Worm (Caenorhabditis elegans) whole organism, L1 larva: ENCODE results near the gene lmtr-2.

ENCODE experiments used
- C04F5.9 ChIP-seq: sonication (generic microtip); optimal IDR thresholded peaks from 2 replicates; lab custom pipeline; 2016; ENCODE audit warnings: missing genetic modification characterization, missing compliant biosample characterization
- C16A3.4 ChIP-seq: fragments of 150-350 bp; optimal IDR thresholded peaks from 2 replicates; lab custom pipeline; 2014; ENCODE audit warnings: missing biosample characterization, missing genetic modification characterization
- C34B4.2 ChIP-seq: sonication (generic microtip); optimal IDR thresholded peaks from 2 replicates; lab custom pipeline; 2017; ENCODE audit warnings: mild to moderate bottlenecking, missing genetic modification characterization, missing compliant biosample characterization
- aly-2 ChIP-seq: fragments of 150-350 bp; optimal IDR thresholded peaks from 2 replicates; lab custom pipeline; 2014; ENCODE audit warnings: missing biosample characterization, missing genetic modification characterization
- blmp-1 ChIP-seq: fragments of 150-350 bp; optimal IDR thresholded peaks from 2 replicates; lab custom pipeline; 2014; ENCODE audit warnings: missing biosample characterization, missing genetic modification characterization
- ceh-63 ChIP-seq: fragments of 200-800 bp; sonication (Bioruptor generic); optimal IDR thresholded peaks from 2 replicates; lab custom pipeline; 2018; ENCODE audit warnings: mild to moderate bottlenecking, missing genetic modification characterization, missing compliant biosample characterization
- ceh-8 ChIP-seq: fragments of 200-800 bp; sonication (Bioruptor generic); optimal IDR thresholded peaks from 2 replicates; lab custom pipeline; 2018; ENCODE audit warnings: mild to moderate bottlenecking, missing genetic modification characterization, moderate library complexity, missing compliant biosample characterization
- ceh-82 ChIP-seq, 3 experiments: fragments of 150-350 bp in 1 of 3; sonication (generic microtip) in 2 of 3; optimal IDR thresholded peaks; 2 replicates each; lab custom pipeline; 2014 to 2017; ENCODE audit warnings: missing biosample characterization in 3 of 3, missing genetic modification characterization in 3 of 3
- ces-1 ChIP-seq: fragments of 150-350 bp; optimal IDR thresholded peaks from 2 replicates; lab custom pipeline; 2014; ENCODE audit warnings: missing biosample characterization, missing genetic modification reagents, missing genetic modification characterization
- dpl-1 ChIP-seq, 3 experiments: fragments of 150-350 bp in 2 of 3; sonication (generic microtip) in 1 of 3; optimal IDR thresholded peaks; 2 replicates each; lab custom pipeline; 2014 to 2017; ENCODE audit warnings: missing biosample characterization in 3 of 3, missing genetic modification characterization in 3 of 3, missing genetic modification reagents in 3 of 3
- efl-3 ChIP-seq: fragments of 200-800 bp; sonication (Bioruptor generic); optimal IDR thresholded peaks from 2 replicates; lab custom pipeline; 2018; ENCODE audit warnings: mild to moderate bottlenecking, missing genetic modification characterization, missing compliant biosample characterization
- egl-13 ChIP-seq: sonication (generic microtip); optimal IDR thresholded peaks from 2 replicates; lab custom pipeline; 2016; ENCODE audit warnings: missing genotype, missing genetic modification reagents, missing genetic modification characterization, missing compliant biosample characterization
- egl-27 ChIP-seq, 2 experiments: fragments of 150-350 bp in 1 of 2; sonication (generic microtip); optimal IDR thresholded peaks; 3 replicates each; lab custom pipeline; 2017 to 2018; ENCODE audit warnings: missing biosample characterization in 2 of 2, missing genetic modification characterization in 2 of 2, missing genetic modification reagents in 2 of 2
- elt-2 ChIP-seq: sonication (generic microtip); optimal IDR thresholded peaks from 2 replicates; lab custom pipeline; 2016; ENCODE audit warnings: missing genetic modification characterization, mild to moderate bottlenecking, inconsistent platforms, missing compliant biosample characterization, missing genetic modification reagents
- elt-3 ChIP-seq, 6 experiments: fragments of 150-350 bp in 1 of 6; sonication (generic microtip); optimal IDR thresholded peaks; 2 replicates each; lab custom pipeline; 2017 to 2018; ENCODE audit warnings: missing biosample characterization in 6 of 6, missing genetic modification characterization in 6 of 6, inconsistent platforms in 1 of 6
- fkh-10 ChIP-seq: sonication (generic microtip); optimal IDR thresholded peaks from 2 replicates; lab custom pipeline; 2017; ENCODE audit warnings: missing biosample characterization, missing genetic modification reagents, missing genetic modification characterization
- fkh-4 ChIP-seq: sonication (generic microtip); optimal IDR thresholded peaks from 2 replicates; lab custom pipeline; 2016; ENCODE audit warnings: missing compliant biosample characterization, missing genetic modification characterization, borderline replicate concordance
- fkh-8 ChIP-seq: sonication (generic microtip); optimal IDR thresholded peaks from 2 replicates; lab custom pipeline; 2016; ENCODE audit warnings: mild to moderate bottlenecking, missing genetic modification characterization, missing compliant biosample characterization
- fos-1 ChIP-seq: fragments of 150-350 bp; optimal IDR thresholded peaks from 2 replicates; lab custom pipeline; 2014; ENCODE audit warnings: missing biosample characterization, missing genetic modification characterization
- grh-1 ChIP-seq: fragments of 200-800 bp; sonication (Bioruptor generic); IDR thresholded peaks from 2 replicates; pipeline ENCODE4 v1.3.6; 2022; ENCODE audit warnings: missing genetic modification reagents, missing genetic modification characterization, missing compliant biosample characterization
- isw-1 ChIP-seq: fragments of 200-800 bp; sonication (Bioruptor generic); IDR thresholded peaks from 2 replicates; pipeline ENCODE4 v1.3.6; 2022; ENCODE audit warnings: missing genetic modification characterization, missing compliant biosample characterization
- jun-1 ChIP-seq: fragments of 150-350 bp; optimal IDR thresholded peaks from 2 replicates; lab custom pipeline; 2014; ENCODE audit warnings: missing biosample characterization, missing genetic modification reagents, missing genetic modification characterization
- lin-14 ChIP-seq: fragments of 200-800 bp; sonication (Bioruptor generic); optimal IDR thresholded peaks from 2 replicates; lab custom pipeline; 2018; ENCODE audit warnings: mild to moderate bottlenecking, missing genetic modification characterization, moderate library complexity, missing compliant biosample characterization
- lir-3 ChIP-seq: sonication (generic microtip); optimal IDR thresholded peaks from 2 replicates; lab custom pipeline; 2016; ENCODE audit warnings: mild to moderate bottlenecking, missing genetic modification characterization, moderate library complexity, missing compliant biosample characterization; ENCODE audit not compliant: poor library complexity
- lsy-2 ChIP-seq, 2 experiments: fragments of 150-350 bp; optimal IDR thresholded peaks; 2 replicates each; lab custom pipeline; 2014; ENCODE audit warnings: missing biosample characterization in 2 of 2, missing genetic modification characterization in 2 of 2
- mab-9 ChIP-seq: fragments of 200-800 bp; sonication (Bioruptor generic); IDR thresholded peaks from 2 replicates; pipeline ENCODE4 v1.3.6; 2022; ENCODE audit warnings: missing genetic modification reagents, missing genetic modification characterization, missing compliant biosample characterization
- mdl-1 ChIP-seq, 2 experiments: fragments of 150-350 bp; optimal IDR thresholded peaks; 2 replicates each; lab custom pipeline; 2014 to 2017; ENCODE audit warnings: missing biosample characterization in 2 of 2, missing genetic modification characterization in 2 of 2, inconsistent platforms in 1 of 2
- mep-1 ChIP-seq: fragments of 150-350 bp; optimal IDR thresholded peaks from 2 replicates; lab custom pipeline; 2014; ENCODE audit warnings: missing biosample characterization, missing genetic modification characterization
- nhr-11 ChIP-seq: fragments of 150-350 bp; optimal IDR thresholded peaks from 2 replicates; lab custom pipeline; 2014; ENCODE audit warnings: missing biosample characterization, missing genetic modification characterization
- nhr-12 ChIP-seq: sonication (generic microtip); optimal IDR thresholded peaks from 2 replicates; lab custom pipeline; 2017; ENCODE audit warnings: missing biosample characterization, missing genetic modification characterization
- nhr-19 ChIP-seq: fragments of 200-800 bp; sonication (Bioruptor generic); conservative IDR thresholded peaks from 2 replicates; pipeline ENCODE4 v1.3.6; 2022; ENCODE audit warnings: missing genetic modification characterization, missing compliant biosample characterization
- nhr-237 ChIP-seq: fragments of 150-350 bp; optimal IDR thresholded peaks from 2 replicates; lab custom pipeline; 2014; ENCODE audit warnings: missing biosample characterization, missing genetic modification characterization
- nhr-71 ChIP-seq: sonication (generic microtip); optimal IDR thresholded peaks from 2 replicates; lab custom pipeline; 2016; ENCODE audit warnings: mild to moderate bottlenecking, missing genetic modification characterization, moderate library complexity, missing compliant biosample characterization
- nhr-76 ChIP-seq: sonication (generic microtip); optimal IDR thresholded peaks from 2 replicates; lab custom pipeline; 2017; ENCODE audit warnings: missing biosample characterization, missing genetic modification characterization
- nhr-77 ChIP-seq: fragments of 150-350 bp; optimal IDR thresholded peaks from 2 replicates; lab custom pipeline; 2014; ENCODE audit warnings: missing biosample characterization, missing genetic modification characterization
- nhr-84 ChIP-seq: sonication (generic microtip); optimal IDR thresholded peaks from 2 replicates; lab custom pipeline; 2017; ENCODE audit warnings: missing biosample characterization, missing genetic modification characterization
- nhr-90 ChIP-seq: sonication (generic microtip); optimal IDR thresholded peaks from 2 replicates; lab custom pipeline; 2016; ENCODE audit warnings: mild to moderate bottlenecking, missing genetic modification characterization, missing compliant biosample characterization; ENCODE audit not compliant: poor library complexity
- pag-3 ChIP-seq: sonication (generic microtip); optimal IDR thresholded peaks from 2 replicates; lab custom pipeline; 2017; ENCODE audit warnings: missing genetic modification characterization, mild to moderate bottlenecking, missing compliant biosample characterization, antibody characterized with exemption, borderline replicate concordance; ENCODE audit not compliant: insufficient read depth
- pax-3 ChIP-seq: fragments of 200-800 bp; sonication (Bioruptor generic); optimal IDR thresholded peaks from 2 replicates; lab custom pipeline; 2018; ENCODE audit warnings: mild to moderate bottlenecking, missing genetic modification characterization, moderate library complexity, missing compliant biosample characterization
- pqm-1 ChIP-seq: sonication (generic microtip); optimal IDR thresholded peaks from 3 replicates; lab custom pipeline; 2017; ENCODE audit warnings: missing biosample characterization, missing genetic modification characterization
- skn-1 ChIP-seq: fragments of 150-350 bp; optimal IDR thresholded peaks from 2 replicates; lab custom pipeline; 2014; ENCODE audit warnings: missing biosample characterization, missing genetic modification characterization
- snpc-4 ChIP-seq: fragments of 150-350 bp; optimal IDR thresholded peaks from 2 replicates; lab custom pipeline; 2014; ENCODE audit warnings: missing biosample characterization, missing genetic modification characterization
- snu-23 ChIP-seq: sonication (generic microtip); optimal IDR thresholded peaks from 2 replicates; lab custom pipeline; 2016; ENCODE audit warnings: missing genetic modification characterization, missing compliant biosample characterization
- sox-4 ChIP-seq: sonication (generic microtip); optimal IDR thresholded peaks from 2 replicates; lab custom pipeline; 2016; ENCODE audit warnings: missing genetic modification characterization, missing compliant biosample characterization
- sptf-1 ChIP-seq: fragments of 150-350 bp; optimal IDR thresholded peaks from 2 replicates; lab custom pipeline; 2014; ENCODE audit warnings: missing biosample characterization, missing genetic modification characterization
- sup-37 ChIP-seq: fragments of 200-800 bp; sonication (Bioruptor generic); optimal IDR thresholded peaks from 2 replicates; lab custom pipeline; 2018; ENCODE audit warnings: mild to moderate bottlenecking, missing genetic modification characterization, missing compliant biosample characterization
- swsn-7 ChIP-seq: sonication (generic microtip); optimal IDR thresholded peaks from 2 replicates; lab custom pipeline; 2016; ENCODE audit warnings: missing genetic modification characterization, missing compliant biosample characterization
- unc-130 ChIP-seq: fragments of 150-350 bp; optimal IDR thresholded peaks from 2 replicates; lab custom pipeline; 2017; ENCODE audit warnings: missing biosample characterization, missing genetic modification characterization, inconsistent platforms
- unc-62 ChIP-seq: fragments of 150-350 bp; optimal IDR thresholded peaks from 2 replicates; lab custom pipeline; 2014; ENCODE audit warnings: missing biosample characterization, missing genetic modification reagents, missing genetic modification characterization
- zag-1 ChIP-seq: fragments of 150-350 bp; optimal IDR thresholded peaks from 2 replicates; lab custom pipeline; 2014; ENCODE audit warnings: missing biosample characterization, missing genetic modification characterization
- ztf-4 ChIP-seq: fragments of 150-350 bp; optimal IDR thresholded peaks from 2 replicates; lab custom pipeline; 2014; ENCODE audit warnings: missing biosample characterization, missing genetic modification characterization

lmtr-2 gene

DNA sequence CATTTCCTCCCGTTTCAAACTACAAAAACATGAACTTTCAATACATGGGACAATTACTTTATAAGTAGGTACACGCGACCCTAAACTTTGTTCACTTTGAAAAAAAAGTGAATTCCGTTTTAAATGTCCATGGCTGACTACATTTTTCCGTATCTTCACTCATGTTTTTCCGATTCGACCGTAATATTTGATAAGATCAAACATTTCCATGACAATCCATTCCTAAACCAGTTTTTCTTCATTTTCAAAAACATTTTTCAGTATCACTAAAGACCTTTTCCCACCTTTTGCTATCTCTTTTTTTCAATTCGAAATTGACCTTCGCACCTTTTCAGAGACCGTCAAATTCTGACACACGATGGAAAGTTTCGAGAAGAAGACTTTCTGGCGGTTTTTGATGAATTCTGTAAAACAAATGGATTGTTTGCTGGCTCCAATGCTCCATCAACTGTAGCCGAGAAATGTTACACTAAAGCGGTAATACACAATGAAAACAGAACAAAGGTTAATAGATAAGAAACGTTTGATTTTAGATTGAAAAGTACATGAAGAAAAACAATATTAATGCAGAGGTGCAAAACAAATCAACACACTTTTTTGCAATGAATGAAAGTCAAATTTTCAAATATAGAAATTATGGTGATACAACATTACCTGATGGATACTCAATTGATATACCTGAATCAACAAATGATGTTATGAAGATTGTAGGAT, 16.7 kb upstream of the lmtr-2 start (continued):
- TF ChIP-seq mdl-1 (tag; optimal IDR thresholded peaks at IDR 0.05; lab: Kevin White, UChicago) (no peak), aly-2 (tag; lab: Kevin White, UChicago) (no peak), unc-130 (tag; lab: Kevin White, UChicago) (no peak), blmp-1 (tag; lab: Kevin White, UChicago) (peak; percentile 82), nhr-77 (tag; lab: Kevin White, UChicago) (no peak), unc-62 (GFP tag; lab: Kevin White, UChicago) (no peak), fkh-4 (tag; lab: Kevin White, UChicago) (no peak), egl-13 (tag; lab: Kevin White, UChicago) (no peak), nhr-12 (no peak), C04F5.9 (no peak), mep-1 (no peak), sptf-1 (tag; lab: Kevin White, UChicago) (no peak), C16A3.4 (tag; lab: Kevin White, UChicago) (no peak), ceh-63 (GFP tag; lab: Kevin White, UChicago) (no peak), lir-3 (tag; lab: Kevin White, UChicago) (no peak), egl-27 (tag; optimal IDR thresholded peaks at IDR 0.05; lab: Kevin White, UChicago) (no peak), ces-1 (GFP tag; lab: Kevin White, UChicago) (no peak), ceh-8 (GFP tag; lab: Kevin White, UChicago) (no peak), nhr-90 (tag; lab: Kevin White, UChicago) (no peak), lin-14 (GFP tag; lab: Kevin White, UChicago) (peak; percentile 62), zag-1 (tag; lab: Kevin White, UChicago) (no peak), nhr-19 (no peak), pqm-1 (tag; lab: Kevin White, UChicago) (no peak), snu-23 (GFP tag; lab: Kevin White, UChicago) (peak; percentile 43), pax-3 (tag; lab: Kevin White, UChicago) (no peak), elt-2 (tag; lab: Kevin White, UChicago) (no peak), lsy-2 (tag; optimal IDR thresholded peaks at IDR 0.05; lab: Kevin White, UChicago) (peak in 1 of 2 experiments; percentile 53), grh-1 (GFP tag; lab: Robert Waterston, UW) (peak; percentile 74), isw-1 (no peak), efl-3 (GFP tag; lab: Kevin White, UChicago) (no peak), nhr-237 (tag; lab: Kevin White, UChicago) (no peak), dpl-1 (GFP tag; optimal IDR thresholded peaks at IDR 0.05; lab: Kevin White, UChicago) (no peak), skn-1 (no peak), C34B4.2 (tag; lab: Kevin White, UChicago) (no peak), ztf-4 (no peak), jun-1 (no peak), snpc-4 (tag; lab: Kevin White, UChicago) (no peak), nhr-11 (tag; lab: Kevin White, UChicago) (no peak)
- TF ChIP-seq, all 84 proteins: peak for 11

DNA sequence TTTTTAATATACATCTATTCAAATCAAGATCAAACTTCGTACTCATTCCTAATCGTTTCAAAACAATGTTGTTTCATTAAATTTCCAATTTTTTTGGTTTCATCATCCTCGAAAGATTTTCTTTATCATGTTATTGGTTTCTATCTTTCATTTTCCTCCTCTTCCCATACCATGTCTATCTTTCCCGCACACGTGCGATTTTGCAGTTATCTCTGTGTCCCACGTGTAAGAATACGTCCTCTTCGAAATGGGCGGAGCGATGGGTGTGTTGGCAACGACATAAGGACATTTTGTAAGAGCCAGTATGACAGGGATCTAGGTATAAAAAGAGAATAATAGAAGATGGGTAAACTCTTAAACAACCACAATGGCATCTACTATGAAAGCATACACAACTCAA, 15.4 kb upstream of the lmtr-2 start, which contains the start of gene F43H9.4:
Gene F43H9.4 (plus strand): TSS at position 366 of the 400 bp plus-strand sequence.
- TF ChIP-seq fkh-10 (GFP tag; lab: Kevin White, UChicago) = no peak
- TF ChIP-seq skn-1 = no peak
- peak; percentile 48 for TF ChIP-seq nhr-90 (tag; lab: Kevin White, UChicago)
- TF ChIP-seq sox-4 (tag; lab: Kevin White, UChicago) = no peak
- no peak for TF ChIP-seq elt-2 (tag; lab: Kevin White, UChicago)
- no peak for TF ChIP-seq nhr-76 (tag; lab: Kevin White, UChicago)
- peak; percentile 63 for TF ChIP-seq nhr-71 (tag; lab: Kevin White, UChicago)
- peak; percentile 18 for TF ChIP-seq unc-130 (tag; lab: Kevin White, UChicago)
- peak; percentile 26 for TF ChIP-seq pag-3
- no peak for TF ChIP-seq snpc-4 (tag; lab: Kevin White, UChicago)
- TF ChIP-seq fos-1 = no peak
- no peak for TF ChIP-seq sptf-1 (tag; lab: Kevin White, UChicago)
- TF ChIP-seq elt-3 (tag; optimal IDR thresholded peaks at IDR 0.05; lab: Kevin White, UChicago) = peak in 5 of 6 experiments; percentile 47 to 94 (median 62)
- TF ChIP-seq ceh-82 (tag; optimal IDR thresholded peaks at IDR 0.05; lab: Kevin White, UChicago) = no peak
- TF ChIP-seq sup-37 (GFP tag; lab: Kevin White, UChicago) = no peak
- TF ChIP-seq jun-1 = no peak
- no peak for TF ChIP-seq nhr-84 (tag; lab: Kevin White, UChicago)
- no peak for TF ChIP-seq ceh-63 (GFP tag; lab: Kevin White, UChicago)
- TF ChIP-seq mab-9 = no peak
- TF ChIP-seq swsn-7 (tag; lab: Kevin White, UChicago) = no peak
- TF ChIP-seq fkh-8 = no peak
